Worm (Caenorhabditis elegans): Measurements from ENCODE around the gene fat-5.

The fat-5 gene

ce11 chrV:17700728-17701262, 24.0 kb upstream of the fat-5 start, which contains the start of the genes Y26G10.5 and srh-32:
Gene Y26G10.5, minus strand, starts transcription at chrV:17700828.
Gene srh-32, plus strand, starts transcription at chrV:17701212.
- TF ChIP-seq mab-5 (tag; optimal IDR thresholded peaks at IDR 0.05) (no peak), nhr-28 (tag; optimal IDR thresholded peaks at IDR 0.05) (no peak), flh-1 (GFP tag; optimal IDR thresholded peaks at IDR 0.05) (no peak), ceh-83 (GFP tag; optimal IDR thresholded peaks at IDR 0.05) (no peak), unc-62 (GFP tag; optimal IDR thresholded peaks at IDR 0.05) (no peak), nhr-2 (tag; optimal IDR thresholded peaks at IDR 0.05) (no peak), ham-2 (GFP tag; optimal IDR thresholded peaks at IDR 0.05) (no peak), drap-1 (GFP tag; optimal IDR thresholded peaks at IDR 0.05) (no peak), lin-32 (GFP tag; optimal IDR thresholded peaks at IDR 0.05) (no peak), bed-3 (GFP tag; optimal IDR thresholded peaks at IDR 0.05) (no peak), ztf-11 (tag; optimal IDR thresholded peaks at IDR 0.05) (no peak), ceh-43 (GFP tag; optimal IDR thresholded peaks at IDR 0.05) (no peak), snpc-4 (tag; optimal IDR thresholded peaks at IDR 0.05) (no peak), hlh-1 (tag; optimal IDR thresholded peaks at IDR 0.05) (no peak), blmp-1 (tag; optimal IDR thresholded peaks at IDR 0.05) (no peak), sptf-1 (tag; optimal IDR thresholded peaks at IDR 0.05) (no peak), nhr-76 (tag; optimal IDR thresholded peaks at IDR 0.05) (no peak), zip-8 (tag; optimal IDR thresholded peaks at IDR 0.05) (no peak), cnd-1 (tag; optimal IDR thresholded peaks at IDR 0.05) (no peak), ces-1 (GFP tag; optimal IDR thresholded peaks at IDR 0.05) (no peak)

ce11 chrV:17705814-17706213, 19.0 kb upstream of the fat-5 start, which contains the start of gene W06D12.6:
Gene W06D12.6, plus strand, starts transcription at chrV:17706114.
- TF ChIP-seq lin-32 (GFP tag; optimal IDR thresholded peaks at IDR 0.05) (no peak), mep-1 (tag; optimal IDR thresholded peaks at IDR 0.05) (no peak), unc-120 (tag; optimal IDR thresholded peaks at IDR 0.05; ENCODE audit: poor library complexity, severe bottlenecking) (no peak), nhr-28 (tag; optimal IDR thresholded peaks at IDR 0.05) (no peak), sem-2 (GFP tag; optimal IDR thresholded peaks at IDR 0.05) (no peak), mls-2 (tag; optimal IDR thresholded peaks at IDR 0.05) (no peak), lsy-2 (tag; optimal IDR thresholded peaks at IDR 0.05) (no peak), mab-5 (tag; optimal IDR thresholded peaks at IDR 0.05) (no peak), snpc-4 (tag; optimal IDR thresholded peaks at IDR 0.05) (no peak), elt-1 (tag; optimal IDR thresholded peaks at IDR 0.05; ENCODE audit: borderline replicate concordance, insufficient read depth) (no peak), M03D4.4 (tag; optimal IDR thresholded peaks at IDR 0.05) (no peak)

DNA sequence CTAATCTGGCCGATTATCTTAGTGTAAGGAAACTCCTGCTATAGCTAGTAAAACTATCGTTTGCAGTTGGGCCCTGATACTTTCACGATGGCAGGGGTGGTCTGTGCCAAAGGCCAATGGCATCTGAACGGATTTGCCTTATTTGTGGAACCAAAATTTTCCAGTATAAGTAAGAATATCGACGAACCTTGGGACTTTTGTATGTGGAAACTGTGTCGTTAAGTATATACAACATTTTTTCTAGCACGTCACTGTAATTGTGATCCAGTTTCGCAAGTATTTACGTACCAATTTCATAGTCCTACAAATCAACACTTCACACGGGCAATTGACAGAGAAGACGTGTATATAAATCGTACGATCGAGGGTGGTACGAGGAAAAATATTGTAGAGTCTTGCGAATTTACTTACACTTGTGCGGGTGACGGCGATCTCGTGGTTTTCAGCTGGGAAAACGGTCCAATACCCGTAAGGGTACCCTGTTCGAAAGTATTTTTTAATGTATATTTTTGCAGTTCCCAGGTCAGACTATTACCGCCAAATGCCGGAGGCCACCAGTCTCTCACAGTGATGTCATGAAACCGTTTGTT, 18.5 kb upstream of the fat-5 start:
- TF ChIP-seq mls-2 (tag; optimal IDR thresholded peaks at IDR 0.05): no peak

- TF ChIP-seq ztf-11 (tag; optimal IDR thresholded peaks at IDR 0.05) (no peak), bed-3 (GFP tag; optimal IDR thresholded peaks at IDR 0.05) (no peak), ceh-39 (tag; optimal IDR thresholded peaks at IDR 0.05) (no peak), mep-1 (tag; optimal IDR thresholded peaks at IDR 0.05) (no peak), lsy-2 (tag; optimal IDR thresholded peaks at IDR 0.05) (no peak), lin-13 (tag; optimal IDR thresholded peaks at IDR 0.05) (no peak), ces-1 (GFP tag; optimal IDR thresholded peaks at IDR 0.05) (no peak), elt-3 (tag; optimal IDR thresholded peaks at IDR 0.05) (no peak), cnd-1 (tag; optimal IDR thresholded peaks at IDR 0.05) (no peak), M03D4.4 (tag; optimal IDR thresholded peaks at IDR 0.05) (no peak), tbx-8 (GFP tag; optimal IDR thresholded peaks at IDR 0.05) (no peak), lin-32 (GFP tag; optimal IDR thresholded peaks at IDR 0.05) (no peak), snpc-4 (tag; optimal IDR thresholded peaks at IDR 0.05) (no peak), sem-2 (GFP tag; optimal IDR thresholded peaks at IDR 0.05) (no peak), ceh-83 (GFP tag; optimal IDR thresholded peaks at IDR 0.05) (no peak), nhr-2 (tag; optimal IDR thresholded peaks at IDR 0.05) (no peak), ham-2 (GFP tag; optimal IDR thresholded peaks at IDR 0.05) (no peak), pha-4 (tag; optimal IDR thresholded peaks at IDR 0.05) (no peak), nhr-76 (tag; optimal IDR thresholded peaks at IDR 0.05) (no peak), flh-1 (GFP tag; optimal IDR thresholded peaks at IDR 0.05) (no peak)
Measured at ce11 chrV:17707022-17707421, 17.8 kb upstream of the fat-5 start, which contains the start of gene srh-31. Gene srh-31, plus strand, starts transcription at chrV:17707322.

All from whole organism, mixed stage, embryonic.